Worm (Caenorhabditis elegans) whole organism, late embryonic: ENCODE data around the gene str-7.

ENCODE experiments used
- ceh-45 ChIP-seq: fragments of 200-800 bp; sonication (Bioruptor generic); IDR thresholded peaks from 2 replicates; pipeline ENCODE4 v1.3.6; 2022; ENCODE audit warnings: missing genetic modification reagents, missing genetic modification characterization, missing compliant biosample characterization
- ceh-48 ChIP-seq: sonication (generic microtip); optimal IDR thresholded peaks from 2 replicates; lab custom pipeline; 2016; ENCODE audit warnings: missing genetic modification characterization, inconsistent platforms, missing compliant biosample characterization
- fkh-10 ChIP-seq: fragments of 150-350 bp; optimal IDR thresholded peaks from 2 replicates; lab custom pipeline; 2014; ENCODE audit warnings: missing biosample characterization, missing genetic modification reagents, missing genetic modification characterization

DNA sequence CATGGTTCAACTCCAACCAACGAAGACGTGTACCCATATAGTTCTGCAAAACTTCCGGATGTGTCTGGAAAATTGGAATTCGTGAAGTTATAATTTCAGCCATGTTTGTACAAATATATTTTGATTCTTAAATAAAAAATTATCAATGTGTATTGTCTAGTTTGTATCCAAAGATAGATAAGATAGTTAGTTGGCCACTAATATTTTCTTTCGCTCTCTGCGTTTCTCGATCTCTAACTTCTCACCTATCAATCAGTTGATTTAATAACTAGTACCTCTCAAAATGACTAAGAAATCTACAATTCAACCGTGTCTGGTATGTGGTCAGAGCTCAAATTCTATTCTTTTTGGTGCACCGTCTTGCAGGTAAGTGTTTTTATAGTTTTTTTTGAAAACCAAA, 28.2 kb downstream of the str-7 start, which contains the start of gene nhr-176:
- TF ChIP-seq ceh-48: no peak
- no peak for TF ChIP-seq fkh-10
- no peak for TF ChIP-seq ceh-45 (GFP tag; lab: Robert Waterston, UW)
